Worm (Caenorhabditis elegans): ENCODE measurements around the gene B0334.20.

B0334.20 gene

DNA sequence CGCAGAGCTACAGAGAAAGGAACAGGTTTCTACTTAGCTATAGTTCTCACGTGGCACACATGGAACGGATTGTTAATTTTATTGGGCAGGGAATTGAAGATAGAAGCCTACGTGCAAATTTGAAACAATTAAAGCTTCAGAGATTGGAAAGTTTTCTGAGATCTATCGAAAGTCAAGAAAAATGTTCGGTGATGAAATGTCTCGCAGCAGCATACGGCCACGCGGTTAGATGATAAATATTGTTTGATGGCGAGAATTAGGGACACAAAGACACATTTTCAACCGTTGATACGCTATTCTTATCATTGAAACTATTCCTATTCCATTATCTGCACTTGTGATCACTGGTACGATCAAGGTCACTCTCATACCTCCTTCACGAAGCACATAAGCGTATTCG lies 27.7 kb downstream of the B0334.20 start:
- TF ChIP-seq elt-2 (tag; optimal IDR thresholded peaks at IDR 0.05) (peak; percentile 75), K02D7.2 (tag; optimal IDR thresholded peaks at IDR 0.05) (no peak)

- TF ChIP-seq npax-4 (tag; optimal IDR thresholded peaks at IDR 0.05), result no peak
- no peak for TF ChIP-seq pha-2 (tag; optimal IDR thresholded peaks at IDR 0.05)
- TF ChIP-seq nhr-11 (tag; optimal IDR thresholded peaks at IDR 0.05), result no peak
- TF ChIP-seq elt-4 (tag; optimal IDR thresholded peaks at IDR 0.05), result no peak
- TF ChIP-seq madf-2 (tag; optimal IDR thresholded peaks at IDR 0.05), result no peak
- TF ChIP-seq C38D4.7 (GFP tag; optimal IDR thresholded peaks at IDR 0.05), result no peak
These were observed 28.3 kb downstream of the B0334.20 start, which contains the start of gene mfn-1 for ce11 chrII:11471916-11472315. Gene mfn-1 (minus strand): TSS chrII:11472016.

- no peak for TF ChIP-seq unc-86 (tag; optimal IDR thresholded peaks at IDR 0.05)
- no peak for TF ChIP-seq pqm-1 (tag; optimal IDR thresholded peaks at IDR 0.05)
- no peak for TF ChIP-seq ceh-9 (tag; optimal IDR thresholded peaks at IDR 0.05)
- TF ChIP-seq nfya-1 (tag; optimal IDR thresholded peaks at IDR 0.05), result no peak
These were observed 30.6 kb downstream of the B0334.20 start, which contains the start of gene cisd-1 for ce11 chrII:11469574-11470108. Gene cisd-1 (minus strand): TSS chrII:11469624.

ce11 chrII:11467541-11467940 lies 32.7 kb downstream of the B0334.20 start, which contains the start of gene klp-17:
Gene klp-17 (minus strand): TSS chrII:11467641.
- no peak for TF ChIP-seq pqm-1 (tag; optimal IDR thresholded peaks at IDR 0.05)

DNA sequence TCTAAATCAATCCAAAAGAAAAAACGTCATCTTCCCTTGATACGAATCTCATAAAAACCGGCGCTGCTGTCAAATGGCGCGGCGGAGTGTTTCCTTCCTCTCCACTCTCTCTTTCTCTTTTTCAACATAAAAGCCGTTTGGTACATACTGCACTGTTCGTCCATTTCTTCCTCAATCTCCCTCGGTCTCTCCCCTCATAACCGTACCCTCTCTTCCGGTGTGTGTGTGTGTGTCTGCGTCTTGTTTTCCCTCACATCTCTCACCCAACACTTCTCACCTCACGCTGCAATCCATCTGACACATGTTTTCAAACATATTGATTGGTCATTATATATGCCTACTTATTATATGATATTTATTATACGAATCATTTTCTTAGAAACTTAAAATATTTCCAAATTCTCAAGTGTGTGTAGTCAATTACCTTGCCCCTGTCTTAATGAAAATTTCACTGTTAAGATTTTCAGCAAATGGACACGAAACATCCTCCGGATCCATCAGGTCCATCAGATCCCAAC lies 35.8 kb downstream of the B0334.20 start, which contains the start of the genes aars-1 and rga-1:
aars-1 (minus strand) TSS at position 71 of the 518 bp plus-strand sequence.
rga-1 (plus strand) TSS at position 468 of the 518 bp plus-strand sequence.
- TF ChIP-seq tbx-2 (tag; optimal IDR thresholded peaks at IDR 0.05) (peak; percentile 61), nfya-1 (tag; optimal IDR thresholded peaks at IDR 0.05) (peak; percentile 67), hlh-30 (tag; optimal IDR thresholded peaks at IDR 0.05; ENCODE audit: insufficient read depth) (peak; percentile 51), ref-2 (tag; optimal IDR thresholded peaks at IDR 0.05) (peak; percentile 43), unc-55 (GFP tag; optimal IDR thresholded peaks at IDR 0.05) (peak; percentile 55), ceh-24 (tag; optimal IDR thresholded peaks at IDR 0.05) (no peak), ceh-14 (tag; optimal IDR thresholded peaks at IDR 0.05) (no peak), fkh-6 (tag; optimal IDR thresholded peaks at IDR 0.05) (no peak)

- peak; percentile 9 for TF ChIP-seq ceh-31 (tag; optimal IDR thresholded peaks at IDR 0.05)
- no peak for TF ChIP-seq ztf-16 (tag; optimal IDR thresholded peaks at IDR 0.05)
- peak; percentile 8 for TF ChIP-seq elt-2 (tag; optimal IDR thresholded peaks at IDR 0.05)
- TF ChIP-seq ahr-1 (tag; optimal IDR thresholded peaks at IDR 0.05), result no peak
These were observed 36.4 kb downstream of the B0334.20 start for ce11 chrII:11463899-11464298.

ce11 chrII:11459883-11460282 lies 40.4 kb downstream of the B0334.20 start:
- TF ChIP-seq unc-86 (tag; optimal IDR thresholded peaks at IDR 0.05), result no peak
- TF ChIP-seq ceh-30 (tag; optimal IDR thresholded peaks at IDR 0.05), result no peak
- no peak for TF ChIP-seq sox-4 (tag; optimal IDR thresholded peaks at IDR 0.05)

DNA sequence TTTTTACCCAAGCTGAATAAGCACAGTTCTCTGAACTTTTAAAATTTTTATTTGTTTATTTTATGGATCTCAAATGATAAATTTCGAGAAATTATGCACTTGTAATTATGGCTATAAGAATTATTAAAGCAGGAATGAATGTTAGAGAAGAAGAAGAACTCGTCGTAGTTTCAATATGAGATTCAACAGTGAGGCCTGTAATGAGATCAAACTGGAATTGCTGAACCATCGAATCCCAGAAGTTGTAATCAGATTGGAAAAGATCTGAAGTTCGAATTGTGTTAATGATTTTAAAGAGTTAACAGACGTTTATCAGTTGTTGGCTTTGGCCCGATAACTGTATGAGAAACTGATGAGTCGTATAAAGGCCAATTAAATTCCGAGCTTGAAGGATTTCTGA lies 44.5 kb downstream of the B0334.20 start:
- no peak for TF ChIP-seq nfya-1 (tag; optimal IDR thresholded peaks at IDR 0.05)
- no peak for TF ChIP-seq madf-2 (tag; optimal IDR thresholded peaks at IDR 0.05)
- no peak for TF ChIP-seq ceh-2 (tag; optimal IDR thresholded peaks at IDR 0.05)
- TF ChIP-seq pat-9 (tag; optimal IDR thresholded peaks at IDR 0.05), result no peak
- TF ChIP-seq pha-2 (tag; optimal IDR thresholded peaks at IDR 0.05), result no peak
- no peak for TF ChIP-seq ceh-31 (tag; optimal IDR thresholded peaks at IDR 0.05)
- no peak for TF ChIP-seq ttx-3 (tag; optimal IDR thresholded peaks at IDR 0.05)
- TF ChIP-seq ceh-18 (tag; optimal IDR thresholded peaks at IDR 0.05), result no peak
- TF ChIP-seq Y22D7AL.16 (tag; optimal IDR thresholded peaks at IDR 0.05), result no peak
- TF ChIP-seq ceh-45 (GFP tag; IDR thresholded peaks at IDR 0.05), result no peak
